Fruit fly (Drosophila melanogaster) whole organism, embryonic: ENCODE results near the gene Rpp21.

Experiments
- NC2β ChIP-seq: fragments of 200-800 bp; sonication (Bioruptor generic); optimal IDR thresholded peaks from 2 replicates; lab custom pipeline; 2016; ENCODE audit warnings: missing biosample characterization, missing genetic modification characterization
- amos ChIP-seq: fragments of 200-800 bp; sonication (Bioruptor generic); IDR thresholded peaks from 2 replicates; pipeline ENCODE4 v1.3.6; 2022; ENCODE audit warnings: missing biosample characterization, missing genetic modification characterization; ENCODE audit not compliant: partially characterized antibody
- eyg ChIP-seq: fragments of 200-800 bp; sonication (Bioruptor generic); optimal IDR thresholded peaks from 3 replicates; lab custom pipeline; 2016; ENCODE audit warnings: missing biosample characterization, missing genetic modification characterization

dm6 chrX:1045924-1046323, 15.4 kb downstream of the Rpp21 start, which contains the start of gene CG42259:
- TF ChIP-seq eyg, result no peak
- no peak for TF ChIP-seq NC2β (GFP tag; lab: Kevin White, UChicago)
- no peak for TF ChIP-seq amos (GFP tag; lab: Robert Waterston, UW)
